Fruit fly (Drosophila melanogaster): Measurements from ENCODE around the gene CG2444.

dm6 chrX:11729993-11730392 lies 24.9 kb upstream of the CG2444 start:
- TF ChIP-seq CG8478 (optimal IDR thresholded peaks at IDR 0.05) (no peak), usp (GFP tag; optimal IDR thresholded peaks at IDR 0.05) (no peak), Dll (optimal IDR thresholded peaks at IDR 0.05) (no peak)

Data from whole organism.